Fruit fly (Drosophila melanogaster) whole organism, prepupa: ENCODE data around the gene CG33769.

Source experiments
- CG10631 ChIP-seq: fragments of 200-800 bp; sonication (Bioruptor generic); optimal IDR thresholded peaks from 2 replicates; lab custom pipeline; 2016; ENCODE audit warnings: missing biosample characterization, missing genetic modification characterization
- CG3919 ChIP-seq: fragments of 200-800 bp; sonication (Bioruptor generic); optimal IDR thresholded peaks from 3 replicates; lab custom pipeline; 2016; ENCODE audit warnings: missing biosample characterization, missing genetic modification characterization
- CG6854 ChIP-seq: fragments of 200-800 bp; sonication (Bioruptor generic); optimal IDR thresholded peaks from 2 replicates; lab custom pipeline; 2017; ENCODE audit warnings: missing biosample characterization, mild to moderate bottlenecking, missing genetic modification characterization
- CG8632 ChIP-seq: fragments of 200-800 bp; sonication (Bioruptor generic); optimal IDR thresholded peaks from 3 replicates; lab custom pipeline; 2016; ENCODE audit warnings: missing biosample characterization, missing genetic modification characterization
- Eip78C ChIP-seq: fragments of 200-800 bp; sonication (Bioruptor generic); peaks from one replicate; lab custom pipeline; 2016; ENCODE audit warnings: missing biosample characterization, missing genetic modification characterization
- Eip93F ChIP-seq: fragments of 200-800 bp; sonication (Bioruptor generic); optimal IDR thresholded peaks from 2 replicates; lab custom pipeline; 2016; ENCODE audit warnings: missing biosample characterization, mild to moderate bottlenecking, missing genetic modification characterization
- Ets21C ChIP-seq: fragments of 200-800 bp; sonication (Bioruptor generic); optimal IDR thresholded peaks from 3 replicates; lab custom pipeline; 2016; ENCODE audit warnings: missing biosample characterization, missing genetic modification characterization
- OdsH ChIP-seq: fragments of 200-800 bp; sonication (Bioruptor generic); optimal IDR thresholded peaks from 3 replicates; lab custom pipeline; 2016; ENCODE audit warnings: missing biosample characterization, missing genetic modification characterization
- fkh ChIP-seq: fragments of 200-800 bp; sonication (Bioruptor generic); optimal IDR thresholded peaks from 3 replicates; lab custom pipeline; 2017; ENCODE audit warnings: missing biosample characterization, mild to moderate bottlenecking, missing genetic modification characterization, moderate library complexity
- net ChIP-seq: fragments of 200-800 bp; sonication (Bioruptor generic); optimal IDR thresholded peaks from 3 replicates; lab custom pipeline; 2016; ENCODE audit warnings: missing biosample characterization, missing genetic modification characterization
- svp ChIP-seq: fragments of 200-800 bp; sonication (Bioruptor generic); peaks from one replicate; lab custom pipeline; 2016; ENCODE audit warnings: missing biosample characterization, missing genetic modification characterization
- vri ChIP-seq: fragments of 200-800 bp; sonication (Bioruptor generic); optimal IDR thresholded peaks from 3 replicates; lab custom pipeline; 2016; ENCODE audit warnings: missing biosample characterization, mild to moderate bottlenecking, missing genetic modification characterization

DNA sequence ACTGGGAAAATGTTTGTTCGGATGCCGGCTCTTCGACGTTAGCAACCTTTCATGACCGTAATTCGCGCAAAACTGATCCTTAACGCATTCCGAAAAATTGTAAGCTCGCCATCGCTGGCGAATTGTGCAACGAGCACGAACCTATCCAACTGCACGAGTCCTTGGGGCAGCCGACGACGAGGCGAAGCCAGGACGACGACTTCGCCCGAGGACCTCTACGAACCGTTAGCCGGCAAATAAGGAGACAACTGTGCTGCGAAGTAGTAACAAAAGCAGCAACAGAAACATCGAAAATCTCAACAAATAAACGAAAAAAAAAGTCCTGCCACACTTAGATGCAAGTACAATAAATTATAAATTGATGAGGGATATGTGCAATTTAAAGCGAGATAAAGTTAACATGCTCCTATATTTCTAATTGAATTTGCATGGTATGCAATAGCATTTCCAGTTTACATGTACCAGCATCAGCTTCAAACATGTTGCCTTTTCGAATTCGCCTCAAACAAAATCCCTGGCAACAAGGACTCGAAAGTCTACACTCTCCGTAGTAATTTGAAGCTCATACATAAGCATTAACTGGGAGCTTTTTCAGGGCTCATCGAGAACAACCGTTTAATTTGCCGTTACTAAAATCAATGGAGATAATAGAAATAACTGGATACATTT is 9.7 kb upstream of the CG33769 start, which contains the start of gene CG14459:
- no peak for TF ChIP-seq svp (GFP tag; lab: Kevin White, UChicago)
- no peak for TF ChIP-seq CG8632 (GFP tag; lab: Kevin White, UChicago)
- no peak for TF ChIP-seq net (GFP tag; lab: Kevin White, UChicago)
- no peak for TF ChIP-seq Ets21C (GFP tag; lab: Kevin White, UChicago)
- TF ChIP-seq Eip93F (GFP tag; lab: Kevin White, UChicago) = no peak
- no peak for TF ChIP-seq CG6854 (GFP tag; lab: Kevin White, UChicago)
- no peak for TF ChIP-seq Eip78C (GFP tag; lab: Kevin White, UChicago)
- TF ChIP-seq CG10631 (GFP tag; lab: Kevin White, UChicago) = no peak
- no peak for TF ChIP-seq vri
- TF ChIP-seq fkh (GFP tag; lab: Kevin White, UChicago) = no peak
- TF ChIP-seq OdsH = no peak
- TF ChIP-seq CG3919 = no peak
